Worm (Caenorhabditis elegans) whole organism, mixed stage, embryonic: ENCODE results near the gene mltn-11.

Source experiments
- blmp-1 ChIP-seq: fragments of 150-350 bp; optimal IDR thresholded peaks from 2 replicates; lab custom pipeline; 2014; ENCODE audit warnings: missing biosample characterization, missing genetic modification characterization
- elt-3 ChIP-seq: fragments of 150-350 bp; optimal IDR thresholded peaks from 2 replicates; lab custom pipeline; 2014; ENCODE audit warnings: missing biosample characterization, missing genetic modification characterization
- lsy-2 ChIP-seq: fragments of 150-350 bp; optimal IDR thresholded peaks from 2 replicates; lab custom pipeline; 2014; ENCODE audit warnings: missing biosample characterization, missing genetic modification characterization
- nhr-28 ChIP-seq: fragments of 150-350 bp; optimal IDR thresholded peaks from 2 replicates; lab custom pipeline; 2014; ENCODE audit warnings: missing biosample characterization, missing genetic modification characterization
- nhr-76 ChIP-seq: sonication (generic microtip); optimal IDR thresholded peaks from 2 replicates; lab custom pipeline; 2017; ENCODE audit warnings: missing biosample characterization, missing genetic modification characterization
- pha-4 ChIP-seq: fragments of 150-350 bp; optimal IDR thresholded peaks from 2 replicates; lab custom pipeline; 2018; ENCODE audit warnings: missing biosample characterization, missing genetic modification reagents, missing genetic modification characterization
- snpc-4 ChIP-seq: fragments of 150-350 bp; optimal IDR thresholded peaks from 2 replicates; lab custom pipeline; 2014; ENCODE audit warnings: missing biosample characterization, missing genetic modification characterization
- unc-39 ChIP-seq: fragments of 150-350 bp; optimal IDR thresholded peaks from 2 replicates; lab custom pipeline; 2014; ENCODE audit warnings: missing biosample characterization, missing genetic modification characterization
- ztf-11 ChIP-seq: fragments of 150-350 bp; optimal IDR thresholded peaks from 2 replicates; lab custom pipeline; 2014; ENCODE audit warnings: missing biosample characterization, missing genetic modification characterization

DNA sequence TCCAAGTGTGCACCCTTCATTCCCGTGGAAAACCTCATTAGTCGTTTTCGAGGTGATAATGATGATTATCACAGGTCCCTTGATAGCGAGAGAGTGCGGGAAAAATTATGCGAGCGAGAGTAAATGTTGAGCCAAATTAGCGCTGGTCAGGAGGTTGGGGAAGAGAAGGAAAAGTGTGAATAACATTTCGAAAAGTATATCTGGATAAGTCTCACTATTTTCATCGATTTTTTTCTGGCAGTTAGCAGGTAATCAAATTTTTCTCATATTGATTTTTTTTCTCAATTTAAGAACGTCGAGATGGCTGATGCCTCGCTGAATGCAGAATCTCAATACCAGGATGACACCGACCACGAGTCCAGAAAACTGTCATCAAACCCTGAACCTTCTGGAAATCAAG, 7.0 kb upstream of the mltn-11 start, which contains the start of gene W06G6.2:
- no peak for TF ChIP-seq blmp-1 (tag; lab: Kevin White, UChicago)
- TF ChIP-seq ztf-11: no peak
- TF ChIP-seq pha-4 (tag; lab: Kevin White, UChicago): no peak
- TF ChIP-seq snpc-4: no peak
- no peak for TF ChIP-seq lsy-2
- TF ChIP-seq nhr-28 (tag; lab: Kevin White, UChicago): no peak
- no peak for TF ChIP-seq nhr-76 (tag; lab: Kevin White, UChicago)
- no peak for TF ChIP-seq unc-39 (tag; lab: Kevin White, UChicago)
- TF ChIP-seq elt-3 (tag; lab: Kevin White, UChicago): no peak
